Worm (Caenorhabditis elegans): ENCODE results near the gene ZK512.11.

- TF ChIP-seq skn-1 (tag; optimal IDR thresholded peaks at IDR 0.05) (no peak), mdl-1 (tag; optimal IDR thresholded peaks at IDR 0.05) (no peak), fkh-10 (GFP tag; optimal IDR thresholded peaks at IDR 0.05) (no peak), unc-130 (tag; optimal IDR thresholded peaks at IDR 0.05) (no peak), lin-15B (tag; optimal IDR thresholded peaks at IDR 0.05) (no peak), nhr-47 (tag; optimal IDR thresholded peaks at IDR 0.05) (peak; percentile 68), unc-62 (GFP tag; optimal IDR thresholded peaks at IDR 0.05) (no peak), ztf-11 (tag; optimal IDR thresholded peaks at IDR 0.05) (peak in 1 of 2 experiments; percentile 45), zag-1 (tag; optimal IDR thresholded peaks at IDR 0.05) (no peak), unc-30 (tag; optimal IDR thresholded peaks at IDR 0.05) (no peak), ceh-82 (tag; optimal IDR thresholded peaks at IDR 0.05) (no peak), sptf-1 (tag; optimal IDR thresholded peaks at IDR 0.05) (no peak), aly-2 (tag; optimal IDR thresholded peaks at IDR 0.05) (no peak)
These were observed 47.1 kb downstream of the ZK512.11 start, which contains the start of gene cls-3 for ce11 chrIII:9191091-9191490.

Measured in whole organism, L1 larva.